Fruit fly (Drosophila melanogaster) whole organism, prepupa: ENCODE data around the gene Qsox2.
A peak's percentile ranks its signal among the peaks of the same experiment; 100 is the strongest.

Experiments used
- CG10631 ChIP-seq: fragments of 200-800 bp; sonication (Bioruptor generic); optimal IDR thresholded peaks from 2 replicates; lab custom pipeline; 2016; ENCODE audit warnings: missing biosample characterization, missing genetic modification characterization
- CG10669 ChIP-seq: fragments of 200-800 bp; sonication (Bioruptor generic); optimal IDR thresholded peaks from 3 replicates; lab custom pipeline; 2018; ENCODE audit warnings: missing biosample characterization, mild to moderate bottlenecking, missing genetic modification characterization, moderate library complexity
- CG11902 ChIP-seq: fragments of 200-800 bp; sonication (Bioruptor generic); optimal IDR thresholded peaks from 3 replicates; lab custom pipeline; 2016; ENCODE audit warnings: missing biosample characterization, missing genetic modification characterization
- CG15336 ChIP-seq: fragments of 200-800 bp; sonication (Bioruptor generic); IDR thresholded peaks from 2 replicates; pipeline ENCODE4 v1.3.6; 2022; ENCODE audit warnings: missing biosample characterization, missing genetic modification characterization
- CG1621 ChIP-seq: fragments of 200-800 bp; sonication (Bioruptor generic); optimal IDR thresholded peaks from 3 replicates; lab custom pipeline; 2018; ENCODE audit warnings: missing biosample characterization, mild to moderate bottlenecking, missing genetic modification characterization
- CG3032 ChIP-seq: fragments of 200-800 bp; optimal IDR thresholded peaks from 2 replicates; lab custom pipeline; 2019; ENCODE audit warnings: missing biosample characterization, mild to moderate bottlenecking, missing genetic modification characterization, moderate library complexity
- CG32006 ChIP-seq: fragments of 200-800 bp; sonication (Bioruptor generic); optimal IDR thresholded peaks from 3 replicates; lab custom pipeline; 2017; ENCODE audit warnings: missing biosample characterization, mild to moderate bottlenecking, missing genetic modification characterization
- CG34406 ChIP-seq: fragments of 200-800 bp; sonication (Bioruptor generic); optimal IDR thresholded peaks from 3 replicates; lab custom pipeline; 2016; ENCODE audit warnings: missing biosample characterization, missing genetic modification characterization
- CG3919 ChIP-seq: fragments of 200-800 bp; sonication (Bioruptor generic); optimal IDR thresholded peaks from 3 replicates; lab custom pipeline; 2016; ENCODE audit warnings: missing biosample characterization, missing genetic modification characterization
- CG6276 ChIP-seq: fragments of 200-800 bp; sonication (Bioruptor generic); optimal IDR thresholded peaks from 2 replicates; lab custom pipeline; 2017; ENCODE audit warnings: missing biosample characterization, mild to moderate bottlenecking, missing genetic modification characterization
- CG6792 ChIP-seq: fragments of 200-800 bp; sonication (Bioruptor generic); optimal IDR thresholded peaks from 3 replicates; lab custom pipeline; 2016; ENCODE audit warnings: missing biosample characterization, missing genetic modification characterization
- CG6808 ChIP-seq: fragments of 200-800 bp; sonication (Bioruptor generic); optimal IDR thresholded peaks from 3 replicates; lab custom pipeline; 2017; ENCODE audit warnings: missing biosample characterization, missing genetic modification characterization, mild to moderate bottlenecking, moderate library complexity, missing genetic modification reagents
- CG8119 ChIP-seq: fragments of 200-800 bp; sonication (Bioruptor generic); IDR thresholded peaks from 3 replicates; pipeline ENCODE4 v1.3.6; 2022; ENCODE audit warnings: missing biosample characterization, missing genetic modification characterization
- CG8319 ChIP-seq: fragments of 200-800 bp; sonication (Bioruptor generic); optimal IDR thresholded peaks from 3 replicates; lab custom pipeline; 2016; ENCODE audit warnings: missing biosample characterization, missing genetic modification characterization
- CG8632 ChIP-seq: fragments of 200-800 bp; sonication (Bioruptor generic); optimal IDR thresholded peaks from 3 replicates; lab custom pipeline; 2016; ENCODE audit warnings: missing biosample characterization, missing genetic modification characterization
- CG9139 ChIP-seq: fragments of 200-800 bp; sonication (Bioruptor generic); optimal IDR thresholded peaks from 3 replicates; lab custom pipeline; 2017; ENCODE audit warnings: missing biosample characterization, mild to moderate bottlenecking, missing genetic modification characterization
- Eip75B ChIP-seq: fragments of 200-800 bp; sonication (Bioruptor generic); optimal IDR thresholded peaks from 3 replicates; lab custom pipeline; 2016; ENCODE audit warnings: missing biosample characterization, missing genetic modification characterization
- Eip78C ChIP-seq: fragments of 200-800 bp; sonication (Bioruptor generic); peaks from one replicate; lab custom pipeline; 2016; ENCODE audit warnings: missing biosample characterization, missing genetic modification characterization
- Ets21C ChIP-seq: fragments of 200-800 bp; sonication (Bioruptor generic); optimal IDR thresholded peaks from 3 replicates; lab custom pipeline; 2016; ENCODE audit warnings: missing biosample characterization, missing genetic modification characterization
- Ets96B ChIP-seq: fragments of 200-800 bp; optimal IDR thresholded peaks from 2 replicates; lab custom pipeline; 2019; ENCODE audit warnings: missing biosample characterization, mild to moderate bottlenecking, missing genetic modification characterization, moderate library complexity
- Gug ChIP-seq: fragments of 200-800 bp; sonication (Bioruptor generic); IDR thresholded peaks from 2 replicates; pipeline ENCODE4 v1.3.6; 2022; ENCODE audit warnings: missing biosample characterization, missing genetic modification characterization
- Hr39 ChIP-seq: fragments of 200-800 bp; sonication (Bioruptor generic); optimal IDR thresholded peaks from 2 replicates; lab custom pipeline; 2016; ENCODE audit warnings: missing biosample characterization, missing genetic modification characterization
- Hr4 ChIP-seq: fragments of 200-800 bp; sonication (Bioruptor generic); optimal IDR thresholded peaks from 3 replicates; lab custom pipeline; 2016; ENCODE audit warnings: missing biosample characterization, missing genetic modification characterization
- Lpt ChIP-seq: fragments of 200-800 bp; sonication (Bioruptor generic); optimal IDR thresholded peaks from 3 replicates; lab custom pipeline; 2016; ENCODE audit warnings: missing biosample characterization, missing genetic modification characterization
- Met ChIP-seq: fragments of 200-800 bp; sonication (Bioruptor generic); optimal IDR thresholded peaks from 3 replicates; lab custom pipeline; 2016; ENCODE audit warnings: missing biosample characterization, missing genetic modification characterization
- Smox ChIP-seq: fragments of 200-800 bp; sonication (Bioruptor generic); optimal IDR thresholded peaks from 3 replicates; lab custom pipeline; 2016; ENCODE audit warnings: missing biosample characterization, missing genetic modification characterization
- Sox14 ChIP-seq: fragments of 200-800 bp; sonication (Bioruptor generic); optimal IDR thresholded peaks from 3 replicates; lab custom pipeline; 2016; ENCODE audit warnings: missing biosample characterization, missing genetic modification characterization
- Sox15 ChIP-seq: fragments of 200-800 bp; sonication (Bioruptor generic); optimal IDR thresholded peaks from 3 replicates; lab custom pipeline; 2016; ENCODE audit warnings: missing biosample characterization, missing genetic modification characterization
- achi ChIP-seq: fragments of 200-800 bp; sonication (Bioruptor generic); optimal IDR thresholded peaks from 3 replicates; lab custom pipeline; 2016; ENCODE audit warnings: missing biosample characterization, missing genetic modification characterization
- cyc ChIP-seq: fragments of 200-800 bp; sonication (Bioruptor generic); optimal IDR thresholded peaks from 3 replicates; lab custom pipeline; 2016; ENCODE audit warnings: missing biosample characterization, missing genetic modification characterization
- dac ChIP-seq: fragments of 200-800 bp; sonication (Bioruptor generic); optimal IDR thresholded peaks from 2 replicates; lab custom pipeline; 2017; ENCODE audit warnings: missing biosample characterization, mild to moderate bottlenecking, missing genetic modification characterization
- dsx ChIP-seq: fragments of 200-800 bp; optimal IDR thresholded peaks from 3 replicates; lab custom pipeline; 2019; ENCODE audit warnings: missing biosample characterization, mild to moderate bottlenecking, missing genetic modification characterization, moderate library complexity; ENCODE audit not compliant: poor library complexity, severe bottlenecking
- eg ChIP-seq: fragments of 200-800 bp; sonication (Bioruptor generic); IDR thresholded peaks from 3 replicates; pipeline ENCODE4 v1.3.6; 2022; ENCODE audit warnings: missing biosample characterization, missing genetic modification characterization
- fd59A ChIP-seq: fragments of 200-800 bp; sonication (Bioruptor generic); optimal IDR thresholded peaks from 2 replicates; lab custom pipeline; 2017; ENCODE audit warnings: missing biosample characterization, mild to moderate bottlenecking, missing genetic modification characterization, missing genetic modification reagents
- net ChIP-seq: fragments of 200-800 bp; sonication (Bioruptor generic); optimal IDR thresholded peaks from 3 replicates; lab custom pipeline; 2016; ENCODE audit warnings: missing biosample characterization, missing genetic modification characterization
- salr ChIP-seq, 2 experiments: fragments of 200-800 bp; sonication (Bioruptor generic); optimal IDR thresholded peaks; 3 replicates each; lab custom pipeline; 2016 to 2018; ENCODE audit warnings: missing biosample characterization in 2 of 2, missing genetic modification characterization in 2 of 2, mild to moderate bottlenecking in 1 of 2
- spab ChIP-seq: fragments of 200-800 bp; sonication (Bioruptor generic); optimal IDR thresholded peaks from 2 replicates; lab custom pipeline; 2017; ENCODE audit warnings: missing biosample characterization, mild to moderate bottlenecking, missing genetic modification characterization, missing genetic modification reagents
- ss ChIP-seq, 2 experiments: fragments of 200-800 bp; sonication (Bioruptor generic); optimal IDR thresholded peaks; 2 replicates in 1 of 2; 3 replicates in 1 of 2; lab custom pipeline; 2017 to 2018; ENCODE audit warnings: mild to moderate bottlenecking in 2 of 2, missing biosample characterization in 2 of 2, missing genetic modification characterization in 2 of 2, moderate library complexity in 1 of 2
- svp ChIP-seq: fragments of 200-800 bp; sonication (Bioruptor generic); peaks from one replicate; lab custom pipeline; 2016; ENCODE audit warnings: missing biosample characterization, missing genetic modification characterization

Gene Qsox2

dm6 chr3R:21922674-21923323, 9.3 kb downstream of the Qsox2 start (continued):
- TF ChIP-seq fd59A (GFP tag; lab: Kevin White, UChicago) = peak; percentile 87
- TF ChIP-seq CG6808 = peak; percentile 90
- peak; percentile 34 for TF ChIP-seq Lpt (GFP tag; lab: Kevin White, UChicago)
- TF ChIP-seq CG32006 (GFP tag; lab: Kevin White, UChicago) = peak; percentile 68
- TF ChIP-seq Hr4 (GFP tag; lab: Kevin White, UChicago) = peak; percentile 6
- TF ChIP-seq CG1621 (tag; lab: Kevin White, UChicago) = peak; percentile 77
- no peak for TF ChIP-seq dac
- peak; percentile 25 for TF ChIP-seq cyc (GFP tag; lab: Kevin White, UChicago)
- TF ChIP-seq Sox14 (GFP tag; lab: Kevin White, UChicago) = peak; percentile 66
- peak; percentile 8 for TF ChIP-seq Ets21C (GFP tag; lab: Kevin White, UChicago)
- TF ChIP-seq dsx (GFP tag; lab: Kevin White, UChicago) = peak; percentile 93
- peak; percentile 93 for TF ChIP-seq Ets96B
- TF ChIP-seq Eip75B (GFP tag; lab: Kevin White, UChicago) = peak; percentile 60
- peak; percentile 71 for TF ChIP-seq achi
- TF ChIP-seq Hr39 = peak; percentile 40
- TF ChIP-seq CG10669 (GFP tag; lab: Kevin White, UChicago) = peak; percentile 89
- TF ChIP-seq CG6276 (GFP tag; lab: Kevin White, UChicago) = peak; percentile 63
- TF ChIP-seq CG8632 (GFP tag; lab: Kevin White, UChicago) = peak; percentile 71
- peak; percentile 72 for TF ChIP-seq CG3919
- peak; percentile 40 for TF ChIP-seq CG8319 (GFP tag; lab: Kevin White, UChicago)
- TF ChIP-seq CG6792 (GFP tag; lab: Kevin White, UChicago) = peak; percentile 61
- peak; percentile 51; the same call in 2 of the 3 replicates for TF ChIP-seq CG8119

dm6 chr3R:21923742-21924141, 10.2 kb downstream of the Qsox2 start:
- TF ChIP-seq CG3032 (tag; lab: Kevin White, UChicago) (no peak), CG8632 (GFP tag; lab: Kevin White, UChicago) (no peak), Eip78C (GFP tag; lab: Kevin White, UChicago) (peak; percentile 28), Lpt (GFP tag; lab: Kevin White, UChicago) (no peak), CG34406 (GFP tag; lab: Kevin White, UChicago) (no peak), CG10631 (GFP tag; lab: Kevin White, UChicago) (no peak)

dm6 chr3R:21928214-21928613, 14.7 kb downstream of the Qsox2 start:
- TF ChIP-seq cyc (GFP tag; lab: Kevin White, UChicago) (no peak), spab (no peak), CG15336 (GFP tag; lab: Robert Waterston, UW) (no peak), svp (no peak), CG8632 (GFP tag; lab: Kevin White, UChicago) (no peak), Met (GFP tag; lab: Kevin White, UChicago) (no peak), Eip75B (GFP tag; lab: Kevin White, UChicago) (no peak), net (GFP tag; lab: Kevin White, UChicago) (no peak), eg (GFP tag; lab: Robert Waterston, UW) (no peak), ss (GFP tag; optimal IDR thresholded peaks at IDR 0.05; lab: Kevin White, UChicago) (no peak), Gug (GFP tag; lab: Robert Waterston, UW) (no peak), Ets21C (GFP tag; lab: Kevin White, UChicago) (no peak), CG9139 (GFP tag; lab: Kevin White, UChicago) (no peak), CG11902 (no peak), CG34406 (GFP tag; lab: Kevin White, UChicago) (no peak), salr (GFP tag; optimal IDR thresholded peaks at IDR 0.05; lab: Kevin White, UChicago) (no peak), dsx (GFP tag; lab: Kevin White, UChicago) (no peak), Smox (no peak), Sox15 (GFP tag; lab: Kevin White, UChicago) (no peak), CG3919 (no peak)
